Fruit fly (Drosophila melanogaster) whole organism, embryonic: ENCODE results near the gene Trs23.
A peak's percentile ranks its signal among the peaks of the same experiment; 100 is the strongest.

Source experiments
- Adf1 ChIP-seq: fragments of 200-800 bp; sonication (Bioruptor generic); IDR thresholded peaks from 2 replicates; pipeline ENCODE4 v1.3.6; 2022; ENCODE audit warnings: missing biosample characterization, missing genetic modification characterization
- Aef1 ChIP-seq: fragments of 200-800 bp; sonication (Bioruptor generic); IDR thresholded peaks from 3 replicates; pipeline ENCODE4 v1.3.6; 2022; ENCODE audit warnings: missing biosample characterization, missing genetic modification characterization
- Antp ChIP-seq: fragments of 200-800 bp; sonication (Bioruptor generic); optimal IDR thresholded peaks from 3 replicates; lab custom pipeline; 2016; ENCODE audit warnings: missing biosample characterization, missing genetic modification characterization
- B-H1 ChIP-seq: fragments of 200-800 bp; sonication (Bioruptor generic); IDR thresholded peaks from 3 replicates; pipeline ENCODE4 v1.3.6; 2022; ENCODE audit warnings: missing biosample characterization, missing genetic modification characterization
- CG10267 ChIP-seq: fragments of 200-800 bp; sonication (Bioruptor generic); optimal IDR thresholded peaks from 2 replicates; lab custom pipeline; 2018; ENCODE audit warnings: missing biosample characterization, mild to moderate bottlenecking, missing genetic modification characterization, moderate library complexity
- CG11504 ChIP-seq: fragments of 200-800 bp; sonication (Bioruptor generic); optimal IDR thresholded peaks from 3 replicates; lab custom pipeline; 2019; ENCODE audit warnings: missing biosample characterization, mild to moderate bottlenecking, missing genetic modification characterization, moderate library complexity
- CG11560 ChIP-seq: fragments of 200-800 bp; sonication (Bioruptor generic); IDR thresholded peaks from 3 replicates; pipeline ENCODE4 v1.3.6; 2022; ENCODE audit warnings: missing biosample characterization, missing genetic modification characterization
- CG12769 ChIP-seq: fragments of 200-800 bp; sonication (Bioruptor generic); optimal IDR thresholded peaks from 2 replicates; lab custom pipeline; 2019; ENCODE audit warnings: missing biosample characterization, mild to moderate bottlenecking, missing genetic modification characterization, moderate library complexity
- CG12942 ChIP-seq: fragments of 200-800 bp; sonication (Bioruptor generic); optimal IDR thresholded peaks from 3 replicates; lab custom pipeline; 2016; ENCODE audit warnings: missing biosample characterization, missing genetic modification characterization
- CG15011 ChIP-seq: fragments of 200-800 bp; sonication (Bioruptor generic); optimal IDR thresholded peaks from 3 replicates; lab custom pipeline; 2018; ENCODE audit warnings: missing biosample characterization, mild to moderate bottlenecking, missing genetic modification characterization
- CG1647 ChIP-seq: fragments of 200-800 bp; sonication (Bioruptor generic); optimal IDR thresholded peaks from 3 replicates; lab custom pipeline; 2016; ENCODE audit warnings: missing biosample characterization, missing genetic modification characterization
- CG16779 ChIP-seq: fragments of 200-800 bp; sonication (Bioruptor generic); IDR thresholded peaks from 2 replicates; pipeline ENCODE4 v1.3.6; 2022; ENCODE audit warnings: missing biosample characterization, missing genetic modification characterization
- CG16815 ChIP-seq: fragments of 200-800 bp; sonication (Bioruptor generic); optimal IDR thresholded peaks from 3 replicates; lab custom pipeline; 2017; ENCODE audit warnings: missing biosample characterization, mild to moderate bottlenecking, missing genetic modification characterization
- CG17186 ChIP-seq: fragments of 200-800 bp; sonication (Bioruptor generic); optimal IDR thresholded peaks from 3 replicates; lab custom pipeline; 2017; ENCODE audit warnings: missing biosample characterization, missing genetic modification reagents, missing genetic modification characterization
- CG1792 ChIP-seq: fragments of 200-800 bp; sonication (Bioruptor generic); optimal IDR thresholded peaks from 2 replicates; lab custom pipeline; 2016; ENCODE audit warnings: missing biosample characterization, missing genetic modification characterization
- CG30403 ChIP-seq: fragments of 200-800 bp; sonication (Bioruptor generic); optimal IDR thresholded peaks from 3 replicates; lab custom pipeline; 2016; ENCODE audit warnings: missing biosample characterization, missing genetic modification characterization
- CG6175 ChIP-seq: fragments of 200-800 bp; sonication (Bioruptor generic); IDR thresholded peaks from 3 replicates; pipeline ENCODE4 v1.3.6; 2022; ENCODE audit warnings: missing biosample characterization, missing genetic modification characterization
- CG6813 ChIP-seq: fragments of 200-800 bp; sonication (Bioruptor generic); optimal IDR thresholded peaks from 2 replicates; lab custom pipeline; 2017; ENCODE audit warnings: missing biosample characterization, missing genetic modification characterization, mild to moderate bottlenecking, moderate library complexity, missing genetic modification reagents
- CG7357 ChIP-seq: fragments of 200-800 bp; sonication (Bioruptor generic); IDR thresholded peaks from 3 replicates; pipeline ENCODE4 v1.3.6; 2022; ENCODE audit warnings: missing biosample characterization, missing genetic modification characterization
- CG7556 ChIP-seq: fragments of 200-800 bp; sonication (Bioruptor generic); optimal IDR thresholded peaks from 2 replicates; lab custom pipeline; 2017; ENCODE audit warnings: missing biosample characterization, mild to moderate bottlenecking, missing genetic modification characterization
- CG7745 ChIP-seq: fragments of 200-800 bp; sonication (Bioruptor generic); optimal IDR thresholded peaks from 2 replicates; lab custom pipeline; 2018; ENCODE audit warnings: missing biosample characterization, mild to moderate bottlenecking, missing genetic modification characterization, moderate library complexity
- Dbx ChIP-seq: fragments of 200-800 bp; sonication (Bioruptor generic); IDR thresholded peaks from 3 replicates; pipeline ENCODE4 v1.3.6; 2022; ENCODE audit warnings: missing biosample characterization, missing genetic modification characterization
- Dfd ChIP-seq, 2 experiments: fragments of >200 bp; optimal IDR thresholded peaks; 2 replicates each; lab custom pipeline; 2017; ENCODE audit warnings: missing biosample characterization in 2 of 2, missing genetic modification characterization in 2 of 2
- Dp ChIP-seq: fragments of 200-800 bp; sonication (Bioruptor generic); optimal IDR thresholded peaks from 2 replicates; lab custom pipeline; 2018; ENCODE audit warnings: missing biosample characterization, mild to moderate bottlenecking, missing genetic modification characterization, moderate library complexity
- HLH54F ChIP-seq: fragments of 200-800 bp; sonication (Bioruptor generic); optimal IDR thresholded peaks from 3 replicates; lab custom pipeline; 2016; ENCODE audit warnings: missing biosample characterization, missing genetic modification characterization
- Med ChIP-seq: fragments of 200-800 bp; sonication (Bioruptor generic); peaks from one replicate; lab custom pipeline; 2016; ENCODE audit warnings: missing biosample characterization, missing genetic modification characterization, mild to moderate bottlenecking, inconsistent platforms, moderate library complexity
- Neu2 ChIP-seq: fragments of 200-800 bp; sonication (Bioruptor generic); optimal IDR thresholded peaks from 3 replicates; lab custom pipeline; 2016; ENCODE audit warnings: missing biosample characterization, missing genetic modification characterization, borderline replicate concordance
- Poxn ChIP-seq: fragments of 200-800 bp; sonication (Bioruptor generic); IDR thresholded peaks from 2 replicates; pipeline ENCODE4 v1.3.6; 2022; ENCODE audit warnings: missing biosample characterization, missing genetic modification characterization
- Ptx1 ChIP-seq: fragments of 200-800 bp; sonication (Bioruptor generic); IDR thresholded peaks from 2 replicates; pipeline ENCODE4 v1.3.6; 2022; ENCODE audit warnings: missing biosample characterization, missing genetic modification characterization
- Usf ChIP-seq: fragments of 200-800 bp; sonication (Bioruptor generic); optimal IDR thresholded peaks from 2 replicates; lab custom pipeline; 2017; ENCODE audit warnings: missing genotype, missing biosample characterization, missing genetic modification characterization
- Vsx1 ChIP-seq: fragments of 200-800 bp; sonication (Bioruptor generic); optimal IDR thresholded peaks from 2 replicates; lab custom pipeline; 2017; ENCODE audit warnings: missing biosample characterization, mild to moderate bottlenecking, missing genetic modification characterization, missing genetic modification reagents
- Xrp1 ChIP-seq: fragments of 200-800 bp; sonication (Bioruptor generic); IDR thresholded peaks from 2 replicates; pipeline ENCODE4 v1.3.6; 2022; ENCODE audit warnings: missing biosample characterization, missing genetic modification characterization
- ac ChIP-seq: fragments of 200-800 bp; sonication (Bioruptor generic); optimal IDR thresholded peaks from 3 replicates; lab custom pipeline; 2017; ENCODE audit warnings: missing biosample characterization, mild to moderate bottlenecking, missing genetic modification characterization
- cas ChIP-seq: fragments of 200-800 bp; sonication (Bioruptor generic); IDR thresholded peaks from 2 replicates; pipeline ENCODE4 v1.3.6; 2022; ENCODE audit warnings: missing biosample characterization, missing genetic modification characterization
- dysf ChIP-seq: fragments of 200-800 bp; sonication (Bioruptor generic); IDR thresholded peaks from 3 replicates; pipeline ENCODE4 v1.3.6; 2022; ENCODE audit warnings: missing biosample characterization, missing genetic modification characterization
- grau ChIP-seq: fragments of 200-800 bp; optimal IDR thresholded peaks from 3 replicates; lab custom pipeline; 2019; ENCODE audit warnings: missing biosample characterization, mild to moderate bottlenecking, missing genetic modification characterization, moderate library complexity
- jigr1 ChIP-seq: fragments of 200-800 bp; sonication (Bioruptor generic); IDR thresholded peaks from 3 replicates; pipeline ENCODE4 v1.3.6; 2022; ENCODE audit warnings: missing biosample characterization, missing genetic modification characterization
- nerfin-1 ChIP-seq: fragments of 200-800 bp; sonication (Bioruptor generic); optimal IDR thresholded peaks from 3 replicates; lab custom pipeline; 2019; ENCODE audit warnings: missing biosample characterization, mild to moderate bottlenecking, missing genetic modification characterization, moderate library complexity
- peb ChIP-seq: fragments of 200-800 bp; sonication (Bioruptor generic); IDR thresholded peaks from 2 replicates; pipeline ENCODE4 v1.3.6; 2022; ENCODE audit warnings: missing biosample characterization, missing genetic modification characterization
- pfk ChIP-seq: fragments of 200-800 bp; sonication (Bioruptor generic); optimal IDR thresholded peaks from 2 replicates; lab custom pipeline; 2018; ENCODE audit warnings: missing biosample characterization, mild to moderate bottlenecking, missing genetic modification characterization, moderate library complexity
- phol ChIP-seq: fragments of 200-800 bp; sonication (Bioruptor generic); optimal IDR thresholded peaks from 3 replicates; lab custom pipeline; 2018; ENCODE audit warnings: missing biosample characterization, mild to moderate bottlenecking, missing genetic modification characterization, moderate library complexity
- pros ChIP-seq: fragments of 200-800 bp; sonication (Bioruptor generic); optimal IDR thresholded peaks from 3 replicates; lab custom pipeline; 2019; ENCODE audit warnings: missing biosample characterization, mild to moderate bottlenecking, missing genetic modification characterization, moderate library complexity
- shn ChIP-seq: fragments of 200-800 bp; sonication (Bioruptor generic); optimal IDR thresholded peaks from 3 replicates; lab custom pipeline; 2016; ENCODE audit warnings: missing biosample characterization, missing genetic modification characterization
- slou ChIP-seq: fragments of 200-800 bp; sonication (Bioruptor generic); optimal IDR thresholded peaks from 3 replicates; lab custom pipeline; 2016; ENCODE audit warnings: missing biosample characterization, missing genetic modification characterization
- slp2 ChIP-seq: fragments of 200-800 bp; sonication (Bioruptor generic); optimal IDR thresholded peaks from 2 replicates; lab custom pipeline; 2016; ENCODE audit warnings: missing biosample characterization, missing genetic modification characterization
- tap ChIP-seq: fragments of 200-800 bp; optimal IDR thresholded peaks from 3 replicates; lab custom pipeline; 2019; ENCODE audit warnings: missing biosample characterization, mild to moderate bottlenecking, missing genetic modification characterization, moderate library complexity
- trh ChIP-seq: fragments of 200-800 bp; sonication (Bioruptor generic); optimal IDR thresholded peaks from 2 replicates; lab custom pipeline; 2016; ENCODE audit warnings: missing biosample characterization, missing genetic modification characterization
- twi ChIP-seq: fragments of 200-800 bp; optimal IDR thresholded peaks from 2 replicates; lab custom pipeline; 2019; ENCODE audit warnings: missing biosample characterization, mild to moderate bottlenecking, missing genetic modification characterization, moderate library complexity
- tx ChIP-seq: fragments of 200-800 bp; sonication (Bioruptor generic); optimal IDR thresholded peaks from 2 replicates; lab custom pipeline; 2016; ENCODE audit warnings: missing biosample characterization, missing genetic modification characterization
- wor ChIP-seq: fragments of 200-800 bp; sonication (Bioruptor generic); IDR thresholded peaks from 2 replicates; pipeline ENCODE4 v1.3.6; 2022; ENCODE audit warnings: missing biosample characterization, missing genetic modification characterization
- yki ChIP-seq: fragments of >200 bp; optimal IDR thresholded peaks from 3 replicates; lab custom pipeline; 2018
- zen ChIP-seq: fragments of 200-800 bp; sonication (Bioruptor generic); optimal IDR thresholded peaks from 3 replicates; lab custom pipeline; 2018; ENCODE audit warnings: missing biosample characterization, mild to moderate bottlenecking, missing genetic modification characterization, moderate library complexity

The Trs23 gene

dm6 chr2L:8735572-8735996 is 49.6 kb downstream of the Trs23 start (continued):
- TF ChIP-seq Neu2 (GFP tag; lab: Kevin White, UChicago): no peak
- no peak; the same call in 2 of the 3 replicates for TF ChIP-seq dysf (GFP tag; lab: Robert Waterston, UW)
- TF ChIP-seq CG10267 (tag; lab: Kevin White, UChicago): no peak
- TF ChIP-seq tx (GFP tag; lab: Kevin White, UChicago): no peak
- TF ChIP-seq jigr1 (GFP tag; lab: Robert Waterston, UW): no peak
- no peak for TF ChIP-seq CG7357
- no peak for TF ChIP-seq Vsx1 (GFP tag; lab: Kevin White, UChicago)
- TF ChIP-seq Poxn (GFP tag; lab: Robert Waterston, UW): no peak
- no peak for TF ChIP-seq Dp (GFP tag; lab: Kevin White, UChicago)
- peak; percentile 9 for TF ChIP-seq CG1792 (GFP tag; lab: Kevin White, UChicago)
- TF ChIP-seq Aef1 (GFP tag; lab: Robert Waterston, UW): peak; percentile 22; the same call in 1 of the 3 replicates
- TF ChIP-seq slou (GFP tag; lab: Kevin White, UChicago): no peak
- no peak for TF ChIP-seq ac (GFP tag; lab: Kevin White, UChicago)
- no peak for TF ChIP-seq CG7745 (tag; lab: Kevin White, UChicago)
- 0 out of 3 replicates have a peak, but pooled peaks have one; percentile 63 for TF ChIP-seq CG6175
- TF ChIP-seq Dbx (GFP tag; lab: Robert Waterston, UW): peak; percentile 74; the same call in 2 of the 3 replicates
- TF ChIP-seq Usf (GFP tag; lab: Kevin White, UChicago): no peak
- no peak for TF ChIP-seq phol (tag; lab: Kevin White, UChicago)
- no peak for TF ChIP-seq CG12942 (GFP tag; lab: Kevin White, UChicago)
- peak; percentile 62 for TF ChIP-seq CG12769
- TF ChIP-seq twi (tag; lab: Kevin White, UChicago): no peak
- TF ChIP-seq CG11560: no peak
- TF ChIP-seq CG11504: peak; percentile 2
- TF ChIP-seq pros (GFP tag; lab: Kevin White, UChicago): peak; percentile 4
- TF ChIP-seq HLH54F (GFP tag; lab: Kevin White, UChicago): no peak
- no peak for TF ChIP-seq cas (GFP tag; lab: Robert Waterston, UW)
- TF ChIP-seq CG15011 (GFP tag; lab: Kevin White, UChicago): peak; percentile 10
- no peak for TF ChIP-seq slp2
- no peak for TF ChIP-seq CG7556 (GFP tag; lab: Kevin White, UChicago)
- peak; percentile 33 for TF ChIP-seq grau (tag; lab: Kevin White, UChicago)
- peak; percentile 72 for TF ChIP-seq Adf1 (GFP tag; lab: Robert Waterston, UW)
- no peak for TF ChIP-seq tap (tag; lab: Kevin White, UChicago)
- TF ChIP-seq B-H1 (GFP tag; lab: Robert Waterston, UW): no peak; the same call in 2 of the 3 replicates
- no peak for TF ChIP-seq nerfin-1 (tag; lab: Kevin White, UChicago)
- no peak for TF ChIP-seq wor (GFP tag; lab: Robert Waterston, UW)
- TF ChIP-seq yki: peak; percentile 31
- peak; percentile 92 for TF ChIP-seq Med (GFP tag; lab: Kevin White, UChicago)
- TF ChIP-seq CG1647 (GFP tag; lab: Kevin White, UChicago): peak; percentile 1
- peak; percentile 46; the same call in 1 of the 2 replicates for TF ChIP-seq CG16779 (GFP tag; lab: Robert Waterston, UW)
- TF ChIP-seq Dfd (GFP tag; optimal IDR thresholded peaks at IDR 0.05; lab: Kevin White, UChicago): no peak
- peak; percentile 5 for TF ChIP-seq shn
- no peak for TF ChIP-seq CG16815
- no peak for TF ChIP-seq peb
- TF ChIP-seq zen: no peak
- TF ChIP-seq trh (GFP tag; lab: Kevin White, UChicago): no peak
- no peak for TF ChIP-seq CG17186 (GFP tag; lab: Kevin White, UChicago)
- no peak for TF ChIP-seq Antp (GFP tag; lab: Kevin White, UChicago)
- TF ChIP-seq pfk (GFP tag; lab: Kevin White, UChicago): peak; percentile 10
- TF ChIP-seq CG6813 (GFP tag; lab: Kevin White, UChicago): peak; percentile 32
- TF ChIP-seq CG30403: no peak
- peak; percentile 34; the same call in 1 of the 2 replicates for TF ChIP-seq Xrp1 (GFP tag; lab: Robert Waterston, UW)
- TF ChIP-seq Ptx1 (GFP tag; lab: Robert Waterston, UW): no peak
